Worm (Caenorhabditis elegans) whole organism, dauer: ENCODE data around the gene K03B8.11.

Experiments
- unc-62 ChIP-seq: sonication (generic microtip); optimal IDR thresholded peaks from 2 replicates; lab custom pipeline; 2017; ENCODE audit warnings: missing biosample characterization, missing genetic modification reagents, missing genetic modification characterization

K03B8.11 gene

ce11 chrV:11346912-11347311 lies 43.4 kb downstream of the K03B8.11 start, which contains the start of gene grl-7:
Gene grl-7 (minus strand): TSS chrV:11347012.
- TF ChIP-seq unc-62: no peak

- no peak for TF ChIP-seq unc-62
Measured at ce11 chrV:11344816-11345336, 45.4 kb downstream of the K03B8.11 start.

ce11 chrV:11344112-11344511 lies 46.2 kb downstream of the K03B8.11 start:
- TF ChIP-seq unc-62: no peak

ce11 chrV:11341913-11342312 lies 48.4 kb downstream of the K03B8.11 start, which contains the start of gene T02E9.5:
Gene T02E9.5 (plus strand): TSS chrV:11342233.
- no peak for TF ChIP-seq unc-62

- no peak for TF ChIP-seq unc-62
Measured at ce11 chrV:11341130-11341675, 49.1 kb downstream of the K03B8.11 start.
